Worm (Caenorhabditis elegans) whole organism, L3 larva: ENCODE data around the gene W03A5.6.
A peak's percentile ranks its signal among the peaks of the same experiment; 100 is the strongest.

Experiments
- R02D3.7 ChIP-seq: fragments of 150-350 bp; optimal IDR thresholded peaks from 2 replicates; lab custom pipeline; 2014; ENCODE audit warnings: missing biosample characterization, missing genetic modification characterization
- ZK546.5 ChIP-seq: sonication (generic microtip); optimal IDR thresholded peaks from 2 replicates; lab custom pipeline; 2017; ENCODE audit warnings: missing biosample characterization, missing genetic modification characterization
- aly-2 ChIP-seq: fragments of 150-350 bp; optimal IDR thresholded peaks from 2 replicates; lab custom pipeline; 2014; ENCODE audit warnings: missing biosample characterization, missing genetic modification characterization
- ama-1 ChIP-seq: fragments of 150-350 bp; optimal IDR thresholded peaks from 2 replicates; lab custom pipeline; 2018
- ceh-28 ChIP-seq: fragments of 150-350 bp; optimal IDR thresholded peaks from 2 replicates; lab custom pipeline; 2014; ENCODE audit warnings: missing biosample characterization, missing genetic modification reagents, missing genetic modification characterization
- ceh-82 ChIP-seq: fragments of 150-350 bp; optimal IDR thresholded peaks from 2 replicates; lab custom pipeline; 2014; ENCODE audit warnings: missing biosample characterization, missing genetic modification characterization
- daf-12 ChIP-seq: fragments of 150-350 bp; optimal IDR thresholded peaks from 2 replicates; lab custom pipeline; 2014; ENCODE audit warnings: missing biosample characterization, missing genetic modification reagents, missing genetic modification characterization
- egl-27 ChIP-seq: sonication (generic microtip); optimal IDR thresholded peaks from 4 replicates; lab custom pipeline; 2017; ENCODE audit warnings: missing biosample characterization, missing genetic modification reagents, missing genetic modification characterization
- egl-5 ChIP-seq: fragments of 150-350 bp; optimal IDR thresholded peaks from 2 replicates; lab custom pipeline; 2017; ENCODE audit warnings: missing biosample characterization, missing genetic modification reagents, missing genetic modification characterization, inconsistent platforms
- elt-2 ChIP-seq: sonication (generic microtip); optimal IDR thresholded peaks from 2 replicates; lab custom pipeline; 2016; ENCODE audit warnings: missing genetic modification reagents, mild to moderate bottlenecking, missing genetic modification characterization, missing compliant biosample characterization
- eor-1 ChIP-seq, 2 experiments: fragments of 150-350 bp; optimal IDR thresholded peaks; 2 replicates each; lab custom pipeline; 2014 to 2018; ENCODE audit warnings: missing biosample characterization in 2 of 2, missing genetic modification characterization in 2 of 2
- fkh-2 ChIP-seq: fragments of 150-350 bp; optimal IDR thresholded peaks from 2 replicates; lab custom pipeline; 2014; ENCODE audit warnings: missing biosample characterization, missing genetic modification reagents, missing genetic modification characterization
- fos-1 ChIP-seq: fragments of 150-350 bp; optimal IDR thresholded peaks from 2 replicates; lab custom pipeline; 2014; ENCODE audit warnings: missing biosample characterization, missing genetic modification characterization
- hmg-11 ChIP-seq: sonication (generic microtip); optimal IDR thresholded peaks from 2 replicates; lab custom pipeline; 2016; ENCODE audit warnings: missing genetic modification characterization, missing compliant biosample characterization
- jun-1 ChIP-seq: fragments of 150-350 bp; optimal IDR thresholded peaks from 2 replicates; lab custom pipeline; 2014; ENCODE audit warnings: missing biosample characterization, missing genetic modification reagents, missing genetic modification characterization
- lsy-12 ChIP-seq: sonication (generic microtip); optimal IDR thresholded peaks from 2 replicates; lab custom pipeline; 2016; ENCODE audit warnings: mild to moderate bottlenecking, missing genetic modification characterization, missing compliant biosample characterization
- mdl-1 ChIP-seq: fragments of 150-350 bp; optimal IDR thresholded peaks from 2 replicates; lab custom pipeline; 2014; ENCODE audit warnings: missing biosample characterization, missing genetic modification characterization
- nfya-1 ChIP-seq: sonication (generic microtip); optimal IDR thresholded peaks from 2 replicates; lab custom pipeline; 2017; ENCODE audit warnings: missing genetic modification characterization, mild to moderate bottlenecking, missing compliant biosample characterization, antibody characterized with exemption, moderate library complexity; ENCODE audit not compliant: insufficient read depth
- nhr-23 ChIP-seq: fragments of 150-350 bp; optimal IDR thresholded peaks from 2 replicates; lab custom pipeline; 2014; ENCODE audit warnings: missing biosample characterization, missing genetic modification reagents, missing genetic modification characterization
- nhr-237 ChIP-seq: fragments of 150-350 bp; optimal IDR thresholded peaks from 2 replicates; lab custom pipeline; 2014; ENCODE audit warnings: missing biosample characterization, missing genetic modification characterization
- nhr-25 ChIP-seq: sonication (generic microtip); optimal IDR thresholded peaks from 2 replicates; lab custom pipeline; 2017; ENCODE audit warnings: missing biosample characterization, missing genetic modification characterization
- nhr-28 ChIP-seq: fragments of 150-350 bp; optimal IDR thresholded peaks from 2 replicates; lab custom pipeline; 2014; ENCODE audit warnings: missing biosample characterization, missing genetic modification characterization
- nhr-43 ChIP-seq: sonication (generic microtip); optimal IDR thresholded peaks from 2 replicates; lab custom pipeline; 2016; ENCODE audit warnings: mild to moderate bottlenecking, missing genetic modification characterization, missing compliant biosample characterization; ENCODE audit not compliant: poor library complexity, severe bottlenecking
- nhr-76 ChIP-seq: fragments of 150-350 bp; sonication (generic microtip); optimal IDR thresholded peaks from 5 replicates; lab custom pipeline; 2014; ENCODE audit warnings: missing biosample characterization, missing genetic modification characterization
- nhr-77 ChIP-seq: fragments of 150-350 bp; optimal IDR thresholded peaks from 2 replicates; lab custom pipeline; 2014; ENCODE audit warnings: missing biosample characterization, missing genetic modification characterization
- pha-4 ChIP-seq: fragments of 150-350 bp; optimal IDR thresholded peaks from 2 replicates; lab custom pipeline; 2014; ENCODE audit warnings: missing biosample characterization, missing genetic modification reagents, missing genetic modification characterization
- pqm-1 ChIP-seq: fragments of 150-350 bp; optimal IDR thresholded peaks from 2 replicates; lab custom pipeline; 2017; ENCODE audit warnings: missing biosample characterization, missing genetic modification characterization, inconsistent platforms
- skn-1 ChIP-seq: fragments of 150-350 bp; optimal IDR thresholded peaks from 2 replicates; lab custom pipeline; 2014; ENCODE audit warnings: missing biosample characterization, missing genetic modification characterization
- unc-39 ChIP-seq: sonication (generic microtip); optimal IDR thresholded peaks from 4 replicates; lab custom pipeline; 2017; ENCODE audit warnings: missing biosample characterization, missing genetic modification characterization
- unc-62 ChIP-seq: fragments of 150-350 bp; sonication (generic microtip); optimal IDR thresholded peaks from 4 replicates; lab custom pipeline; 2014; ENCODE audit warnings: missing biosample characterization, missing genetic modification reagents, missing genetic modification characterization

Gene W03A5.6

DNA sequence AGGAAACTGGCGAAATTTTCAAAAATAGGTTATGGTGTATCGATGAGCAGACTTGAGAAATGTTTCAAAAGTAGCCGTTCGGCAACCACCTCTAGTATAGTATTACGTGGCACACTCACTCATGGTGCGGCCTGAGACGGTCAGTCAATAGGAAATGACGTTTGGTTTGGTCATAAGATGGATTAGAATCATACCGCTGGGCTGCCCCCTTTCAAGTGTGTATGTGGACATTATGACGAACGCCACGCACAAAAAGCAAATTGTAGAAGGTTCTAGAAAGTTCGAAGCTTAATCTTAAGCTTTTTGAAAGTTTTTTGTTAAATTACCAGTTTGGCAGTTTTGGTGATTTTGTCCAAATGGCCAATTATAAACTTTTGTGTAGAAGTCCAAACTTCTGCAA, 16.1 kb downstream of the W03A5.6 start:
- peak; percentile 1 for TF ChIP-seq nfya-1 (tag; lab: Kevin White, UChicago)
- peak; percentile 56 for TF ChIP-seq nhr-23 (tag; lab: Kevin White, UChicago)
- TF ChIP-seq ceh-28 (tag; lab: Kevin White, UChicago) = no peak
- no peak for TF ChIP-seq mdl-1 (tag; lab: Kevin White, UChicago)
- TF ChIP-seq lsy-12 (tag; lab: Kevin White, UChicago) = no peak
- TF ChIP-seq nhr-76 (tag; lab: Kevin White, UChicago) = no peak
- no peak for TF ChIP-seq hmg-11 (tag; lab: Kevin White, UChicago)
- peak; percentile 54 for TF ChIP-seq pha-4 (tag; lab: Kevin White, UChicago)
- no peak for TF ChIP-seq aly-2 (tag; lab: Kevin White, UChicago)
- TF ChIP-seq unc-39 (tag; lab: Kevin White, UChicago) = no peak
- TF ChIP-seq jun-1 (tag; lab: Kevin White, UChicago) = no peak

DNA sequence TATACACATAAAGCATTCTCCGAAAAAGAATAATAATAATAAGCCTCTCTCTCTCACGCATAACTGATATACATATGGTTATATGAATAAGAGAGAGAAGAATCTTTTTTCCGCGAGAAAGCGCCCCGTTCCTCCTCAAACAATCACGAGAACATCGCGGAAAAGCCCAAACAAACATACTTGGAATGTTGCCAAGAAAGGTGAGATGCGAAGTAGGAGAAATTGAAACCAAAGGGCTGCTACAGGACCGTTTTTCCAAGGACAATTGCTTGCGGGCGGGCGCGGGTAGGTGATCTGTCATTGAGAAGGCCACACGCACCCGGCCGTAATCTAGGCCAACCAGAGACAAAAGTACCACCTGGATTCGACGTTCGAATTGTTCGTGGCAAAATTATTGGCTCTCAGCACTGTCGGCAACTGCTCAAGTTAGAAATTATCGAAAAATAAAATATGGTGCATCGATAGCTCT, 16.7 kb downstream of the W03A5.6 start, which contains the start of gene dnj-24:
dnj-24 (minus strand) TSS at position 419 of the 469 bp plus-strand sequence.
- TF ChIP-seq nhr-43 (tag; lab: Kevin White, UChicago) = peak; percentile 35
- TF ChIP-seq nhr-25 = peak; percentile 73
- no peak for TF ChIP-seq daf-12
- no peak for TF ChIP-seq fos-1 (tag; lab: Kevin White, UChicago)
- peak; percentile 36 for TF ChIP-seq nhr-23 (tag; lab: Kevin White, UChicago)

DNA sequence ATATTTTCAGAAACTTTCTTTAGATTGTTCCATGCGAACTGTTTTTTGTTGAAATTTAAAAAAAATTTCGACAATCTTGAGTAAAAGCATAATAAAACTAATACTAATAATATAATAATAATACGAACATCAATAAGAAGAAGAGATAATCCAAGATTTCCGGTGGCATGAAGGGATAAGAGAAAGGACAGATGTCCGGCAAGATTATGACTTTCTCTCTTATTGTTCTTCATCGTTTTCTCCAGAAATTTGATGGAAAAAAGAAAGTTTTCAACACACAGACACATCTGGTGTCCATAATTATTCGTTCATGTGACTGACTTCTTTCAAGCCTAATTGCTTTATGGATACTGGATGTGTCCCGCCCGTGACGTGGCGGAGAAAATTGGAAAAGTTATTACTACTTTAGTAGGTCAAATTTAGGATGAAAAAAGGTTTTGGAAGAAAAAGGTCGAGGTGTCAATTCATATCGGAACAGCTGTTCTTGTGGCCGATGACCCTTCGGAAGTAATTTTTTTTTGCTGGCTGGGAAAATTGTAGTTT, 17.8 kb downstream of the W03A5.6 start:
- TF ChIP-seq egl-5 (peak; percentile 12), eor-1 (tag; optimal IDR thresholded peaks at IDR 0.05; lab: Kevin White, UChicago) (no peak), nhr-23 (tag; lab: Kevin White, UChicago) (peak; percentile 39)

DNA sequence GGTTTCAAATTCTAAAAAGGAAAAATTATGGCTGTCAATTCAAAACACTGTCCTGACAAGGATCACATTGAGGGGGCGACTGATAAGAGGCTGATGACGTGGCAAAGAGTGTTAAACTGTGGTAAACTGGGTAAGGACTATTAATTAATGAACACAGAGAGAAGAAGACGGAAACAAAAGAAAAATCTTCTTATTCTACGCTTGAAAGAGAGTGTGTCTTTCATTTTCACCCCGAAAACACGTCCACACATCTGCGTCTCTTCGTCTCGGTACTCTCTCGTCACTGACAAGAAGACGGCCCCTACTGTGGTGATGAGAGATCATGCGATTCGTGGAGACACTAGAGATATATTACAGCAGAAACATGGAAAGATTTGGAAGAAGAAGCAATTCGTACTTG, 19.0 kb downstream of the W03A5.6 start:
- TF ChIP-seq nfya-1 (tag; lab: Kevin White, UChicago) (peak; percentile 45), nhr-23 (tag; lab: Kevin White, UChicago) (peak; percentile 71), aly-2 (tag; lab: Kevin White, UChicago) (no peak), nhr-28 (tag; lab: Kevin White, UChicago) (no peak), egl-5 (no peak), nhr-25 (peak; percentile 86), nhr-43 (tag; lab: Kevin White, UChicago) (peak; percentile 67), pqm-1 (tag; lab: Kevin White, UChicago) (peak; percentile 48), daf-12 (no peak), hmg-11 (tag; lab: Kevin White, UChicago) (peak; percentile 25), fkh-2 (no peak), unc-62 (GFP tag; lab: Kevin White, UChicago) (no peak), nhr-77 (tag; lab: Kevin White, UChicago) (no peak), ceh-82 (no peak), skn-1 (tag; lab: Kevin White, UChicago) (no peak), mdl-1 (tag; lab: Kevin White, UChicago) (no peak), egl-27 (tag; lab: Kevin White, UChicago) (peak; percentile 13), nhr-237 (tag; lab: Kevin White, UChicago) (no peak), R02D3.7 (no peak), elt-2 (tag; lab: Kevin White, UChicago) (peak; percentile 66)

DNA sequence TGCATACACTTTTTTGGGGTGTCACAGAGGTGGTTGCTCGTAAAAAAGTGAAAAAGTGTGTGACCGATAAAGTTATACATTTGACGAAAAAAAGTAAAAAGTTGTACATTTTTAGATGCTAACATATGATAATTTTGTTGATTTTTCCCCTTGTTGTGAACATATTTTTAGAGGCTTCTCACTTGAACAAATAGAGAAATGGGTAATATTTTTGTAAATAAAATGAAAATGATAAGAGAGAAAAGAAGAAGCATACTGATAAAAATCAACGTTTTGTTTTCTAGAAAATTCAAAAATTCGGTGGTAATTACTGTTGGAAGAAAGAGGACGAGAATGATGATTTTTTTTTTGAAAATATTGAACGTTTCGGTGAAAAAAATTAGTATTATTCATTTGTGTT, 20.2 kb downstream of the W03A5.6 start:
- TF ChIP-seq ZK546.5 (tag; lab: Kevin White, UChicago) (no peak), ceh-28 (tag; lab: Kevin White, UChicago) (no peak), nhr-43 (tag; lab: Kevin White, UChicago) (no peak), elt-2 (tag; lab: Kevin White, UChicago) (peak; percentile 72), daf-12 (no peak), pha-4 (tag; lab: Kevin White, UChicago) (peak; percentile 91)

DNA sequence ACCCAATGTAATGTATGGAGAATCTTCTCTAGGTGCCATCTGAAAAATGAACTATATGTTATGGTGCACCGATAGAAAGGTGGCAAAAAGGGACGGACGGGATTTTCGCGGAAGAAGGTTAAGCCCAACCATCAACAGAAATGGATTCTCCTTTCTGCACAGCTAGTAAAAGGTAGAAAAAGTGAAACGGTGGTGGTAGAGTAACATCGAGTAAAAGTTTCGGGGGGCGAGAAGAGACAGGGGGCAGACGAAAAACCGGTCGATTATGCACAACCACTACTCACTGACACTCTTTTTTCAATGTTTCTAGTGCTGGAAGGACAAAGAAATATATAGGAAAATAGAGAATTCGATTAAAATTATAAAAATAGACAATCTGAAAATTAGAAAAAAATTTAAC, 20.9 kb downstream of the W03A5.6 start:
- TF ChIP-seq hmg-11 (tag; lab: Kevin White, UChicago) (no peak), ama-1 (lab: Kevin White, UChicago) (peak; percentile 19)
